Worm (Caenorhabditis elegans) whole organism, L3 larva: ENCODE results near the gene acs-11.

Source experiments
- ceh-82 ChIP-seq: fragments of 150-350 bp; optimal IDR thresholded peaks from 2 replicates; lab custom pipeline; 2014; ENCODE audit warnings: missing biosample characterization, missing genetic modification characterization
- daf-12 ChIP-seq: fragments of 150-350 bp; optimal IDR thresholded peaks from 2 replicates; lab custom pipeline; 2014; ENCODE audit warnings: missing biosample characterization, missing genetic modification reagents, missing genetic modification characterization
- elt-3 ChIP-seq, 3 experiments: fragments of 150-350 bp in 1 of 3; sonication (generic microtip) in 2 of 3; optimal IDR thresholded peaks; 2 replicates in 2 of 3; 4 replicates in 1 of 3; lab custom pipeline; 2014 to 2017; ENCODE audit warnings: missing biosample characterization in 3 of 3, missing genetic modification characterization in 3 of 3
- fkh-10 ChIP-seq: sonication (generic microtip); optimal IDR thresholded peaks from 2 replicates; lab custom pipeline; 2017; ENCODE audit warnings: missing biosample characterization, missing genetic modification reagents, missing genetic modification characterization
- jun-1 ChIP-seq: fragments of 150-350 bp; optimal IDR thresholded peaks from 2 replicates; lab custom pipeline; 2014; ENCODE audit warnings: missing biosample characterization, missing genetic modification reagents, missing genetic modification characterization
- lin-15B ChIP-seq: fragments of 150-350 bp; optimal IDR thresholded peaks from 2 replicates; lab custom pipeline; 2014; ENCODE audit warnings: missing biosample characterization, missing genetic modification characterization
- nhr-237 ChIP-seq: fragments of 150-350 bp; optimal IDR thresholded peaks from 2 replicates; lab custom pipeline; 2014; ENCODE audit warnings: missing biosample characterization, missing genetic modification characterization
- nhr-76 ChIP-seq: fragments of 150-350 bp; sonication (generic microtip); optimal IDR thresholded peaks from 5 replicates; lab custom pipeline; 2014; ENCODE audit warnings: missing biosample characterization, missing genetic modification characterization
- nhr-77 ChIP-seq: fragments of 150-350 bp; optimal IDR thresholded peaks from 2 replicates; lab custom pipeline; 2014; ENCODE audit warnings: missing biosample characterization, missing genetic modification characterization
- skn-1 ChIP-seq: fragments of 150-350 bp; optimal IDR thresholded peaks from 2 replicates; lab custom pipeline; 2014; ENCODE audit warnings: missing biosample characterization, missing genetic modification characterization
- snpc-4 ChIP-seq: fragments of 150-350 bp; optimal IDR thresholded peaks from 2 replicates; lab custom pipeline; 2014; ENCODE audit warnings: missing biosample characterization, missing genetic modification characterization
- ztf-11 ChIP-seq: fragments of 150-350 bp; optimal IDR thresholded peaks from 2 replicates; lab custom pipeline; 2014; ENCODE audit warnings: missing biosample characterization, missing genetic modification characterization
- ztf-4 ChIP-seq: fragments of 150-350 bp; optimal IDR thresholded peaks from 2 replicates; lab custom pipeline; 2014; ENCODE audit warnings: missing biosample characterization, missing genetic modification characterization

DNA sequence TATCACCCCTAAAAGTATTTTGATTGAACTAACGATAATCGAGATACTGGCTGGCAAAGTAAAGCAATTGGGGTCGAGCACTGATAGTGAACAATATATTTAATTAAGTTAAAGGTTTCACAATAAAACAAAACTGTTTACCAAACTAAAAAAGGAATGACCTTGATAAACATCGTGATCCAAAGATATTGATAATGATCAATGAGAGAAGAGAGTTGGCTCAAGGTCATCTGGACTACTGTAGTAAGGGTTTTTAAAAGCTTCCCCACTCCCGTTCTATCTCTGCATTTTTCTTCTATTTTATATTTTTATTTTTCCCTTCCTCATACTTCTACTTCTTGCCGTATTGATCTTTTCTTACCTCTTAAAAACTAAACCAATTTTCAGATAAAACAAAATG lies 7.6 kb downstream of the acs-11 start, which contains the start of gene F41C3.2:
- TF ChIP-seq skn-1 (no peak), daf-12 (tag; lab: Kevin White, UChicago) (no peak), ztf-4 (tag; lab: Kevin White, UChicago) (no peak), fkh-10 (GFP tag; lab: Kevin White, UChicago) (no peak), ztf-11 (tag; lab: Kevin White, UChicago) (no peak), nhr-237 (no peak), snpc-4 (tag; lab: Kevin White, UChicago) (no peak), nhr-77 (tag; lab: Kevin White, UChicago) (no peak), lin-15B (tag; lab: Kevin White, UChicago) (no peak), nhr-76 (tag; lab: Kevin White, UChicago) (no peak), ceh-82 (tag; lab: Kevin White, UChicago) (no peak), jun-1 (no peak), elt-3 (tag; optimal IDR thresholded peaks at IDR 0.05; lab: Kevin White, UChicago) (peak in 1 of 3 experiments; percentile 2)
